Fruit fly (Drosophila melanogaster): Measurements from ENCODE around the gene CG7970.

Gene CG7970

DNA sequence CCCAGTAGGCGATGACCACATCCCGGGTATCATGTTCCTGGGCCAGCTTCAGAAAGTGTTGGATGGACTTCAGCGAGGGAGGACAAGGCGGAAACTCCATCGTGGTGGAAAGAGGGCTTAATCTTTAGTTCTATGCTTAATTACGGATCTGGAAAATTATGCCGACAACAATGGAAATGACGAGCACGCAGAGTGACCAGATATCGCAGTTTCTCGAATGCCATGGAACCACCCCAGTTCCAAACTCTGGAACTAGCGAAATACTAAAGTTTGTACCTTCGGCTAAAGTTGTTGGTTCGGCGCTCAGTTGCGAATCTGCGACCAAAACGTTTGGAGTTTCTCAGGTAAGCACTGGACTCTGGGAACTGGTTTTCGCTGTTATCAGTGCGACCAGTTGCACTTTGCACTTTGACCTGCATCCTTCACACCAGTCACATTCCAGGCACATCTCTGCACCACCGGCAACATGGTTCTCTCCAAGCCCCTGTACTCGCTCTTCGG lies at the start of gene CG7970, which contains the start of gene Vta1:
Gene CG7970 (plus strand): TSS at position 51 of the 501 bp plus-strand sequence.
Gene Vta1 (minus strand): TSS at position 201 of the 501 bp plus-strand sequence.
- TF ChIP-seq CG8478 (optimal IDR thresholded peaks at IDR 0.05), result no peak
- no peak for TF ChIP-seq psq (optimal IDR thresholded peaks at IDR 0.05)
- no peak for TF ChIP-seq Dll (optimal IDR thresholded peaks at IDR 0.05)
- TF ChIP-seq pan (optimal IDR thresholded peaks at IDR 0.05), result no peak
- no peak for TF ChIP-seq EcR (GFP tag; optimal IDR thresholded peaks at IDR 0.05)
- TF ChIP-seq usp (GFP tag; optimal IDR thresholded peaks at IDR 0.05), result no peak

DNA sequence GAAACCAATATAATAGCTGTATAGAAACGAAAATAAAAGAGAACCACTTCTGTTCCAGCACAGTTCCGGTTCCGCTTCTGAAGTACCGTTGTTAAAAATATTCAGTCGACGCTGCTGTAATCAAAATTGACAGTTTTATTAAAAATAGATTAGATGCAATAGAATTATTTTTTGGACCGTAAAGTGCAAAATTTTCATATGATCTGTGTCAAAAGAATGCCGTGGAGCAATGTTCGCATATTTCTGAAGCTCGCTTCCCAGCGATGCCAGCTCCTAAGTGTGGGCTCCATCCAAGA lies 49.8 kb upstream of the CG7970 start, which contains the start of the genes CG18170 and CG33791:
Gene CG18170 (plus strand): TSS at position 122 of the 296 bp plus-strand sequence.
Gene CG33791 (plus strand): TSS at position 122 of the 296 bp plus-strand sequence.
- TF ChIP-seq EcR (GFP tag; optimal IDR thresholded peaks at IDR 0.05) (no peak), CG8478 (optimal IDR thresholded peaks at IDR 0.05) (no peak), psq (optimal IDR thresholded peaks at IDR 0.05) (no peak), pan (optimal IDR thresholded peaks at IDR 0.05) (no peak), Dll (optimal IDR thresholded peaks at IDR 0.05) (no peak), usp (GFP tag; optimal IDR thresholded peaks at IDR 0.05) (no peak)

DNA sequence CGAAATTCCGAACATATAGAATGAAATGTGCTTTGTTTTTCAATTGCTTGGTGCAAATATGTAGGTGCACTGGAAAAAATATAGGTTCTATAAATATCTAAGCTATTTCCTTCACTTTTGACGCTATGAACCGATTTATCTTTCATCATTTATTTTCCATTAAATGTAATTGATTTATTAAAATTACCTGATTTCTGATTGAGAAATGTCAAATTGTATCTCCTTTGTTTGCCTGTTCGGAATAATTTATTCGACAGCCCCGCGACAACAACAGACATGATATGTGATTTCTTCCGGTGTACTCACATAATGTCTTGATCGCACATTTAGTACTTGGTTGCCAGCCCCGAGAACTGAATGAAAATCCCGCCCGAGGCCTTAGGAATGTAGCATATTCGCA lies 42.9 kb upstream of the CG7970 start:
- TF ChIP-seq pan (optimal IDR thresholded peaks at IDR 0.05) (no peak), EcR (GFP tag; optimal IDR thresholded peaks at IDR 0.05) (no peak), Dll (optimal IDR thresholded peaks at IDR 0.05) (no peak), CG8478 (optimal IDR thresholded peaks at IDR 0.05) (no peak), psq (optimal IDR thresholded peaks at IDR 0.05) (no peak), usp (GFP tag; optimal IDR thresholded peaks at IDR 0.05) (no peak)

DNA sequence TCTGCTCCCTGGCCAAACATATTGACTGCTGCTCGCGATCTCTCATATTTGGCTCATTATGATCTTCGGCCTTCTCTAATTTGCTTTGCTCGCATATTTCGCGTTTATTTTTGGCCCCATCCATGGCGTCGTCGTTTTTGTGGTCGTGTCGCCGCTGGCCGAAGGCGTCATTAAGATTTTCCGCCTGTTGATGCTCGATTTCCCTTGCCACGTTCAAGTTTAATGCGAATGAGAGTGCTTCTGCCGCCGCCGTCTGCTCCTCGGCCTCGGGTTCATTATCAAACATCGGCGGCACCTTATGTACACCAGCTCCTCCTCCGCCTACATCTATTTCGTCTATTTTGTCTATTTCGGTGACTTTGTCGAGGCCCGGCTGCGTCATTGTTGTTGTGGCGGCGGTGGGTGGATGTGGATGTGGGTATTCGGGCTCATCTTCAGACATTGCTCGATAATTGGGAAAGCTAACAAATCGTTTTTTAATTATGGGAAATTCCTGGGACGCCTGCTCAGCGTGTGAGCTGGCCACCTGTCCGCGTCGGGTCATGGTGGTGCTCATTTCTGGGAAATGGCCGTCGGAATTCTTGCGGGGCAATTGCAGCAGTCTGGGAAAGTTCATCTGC lies 38.0 kb upstream of the CG7970 start:
- no peak for TF ChIP-seq CG8478 (optimal IDR thresholded peaks at IDR 0.05)
- no peak for TF ChIP-seq pan (optimal IDR thresholded peaks at IDR 0.05)
- TF ChIP-seq EcR (GFP tag; optimal IDR thresholded peaks at IDR 0.05), result no peak
- no peak for TF ChIP-seq psq (optimal IDR thresholded peaks at IDR 0.05)
- TF ChIP-seq Dll (optimal IDR thresholded peaks at IDR 0.05), result no peak
- TF ChIP-seq usp (GFP tag; optimal IDR thresholded peaks at IDR 0.05), result no peak

DNA sequence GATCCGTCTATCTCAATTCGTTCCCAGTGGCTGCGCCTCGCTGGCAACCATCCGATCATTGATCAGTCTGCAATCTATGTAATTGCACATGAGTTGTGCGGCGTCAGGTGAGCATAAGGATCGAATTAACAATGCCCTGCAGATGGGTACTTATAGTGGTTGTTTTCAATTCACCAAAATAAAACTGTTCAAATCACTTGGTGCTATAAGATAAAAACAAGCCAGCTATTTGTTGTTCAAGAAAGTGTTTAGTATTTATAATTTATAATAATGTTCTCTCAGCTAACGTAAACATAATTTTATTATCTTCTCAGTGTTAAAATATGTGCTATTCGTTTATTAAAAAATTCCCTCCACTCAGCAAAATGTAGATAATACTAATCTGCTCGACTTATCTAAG lies 36.8 kb upstream of the CG7970 start, which contains the start of gene CG12105:
Gene CG12105 (minus strand): TSS at position 101 of the 400 bp plus-strand sequence.
- TF ChIP-seq EcR (GFP tag; optimal IDR thresholded peaks at IDR 0.05) (no peak), psq (optimal IDR thresholded peaks at IDR 0.05) (no peak), pan (optimal IDR thresholded peaks at IDR 0.05) (no peak), usp (GFP tag; optimal IDR thresholded peaks at IDR 0.05) (no peak), Dll (optimal IDR thresholded peaks at IDR 0.05) (no peak), CG8478 (optimal IDR thresholded peaks at IDR 0.05) (no peak)

DNA sequence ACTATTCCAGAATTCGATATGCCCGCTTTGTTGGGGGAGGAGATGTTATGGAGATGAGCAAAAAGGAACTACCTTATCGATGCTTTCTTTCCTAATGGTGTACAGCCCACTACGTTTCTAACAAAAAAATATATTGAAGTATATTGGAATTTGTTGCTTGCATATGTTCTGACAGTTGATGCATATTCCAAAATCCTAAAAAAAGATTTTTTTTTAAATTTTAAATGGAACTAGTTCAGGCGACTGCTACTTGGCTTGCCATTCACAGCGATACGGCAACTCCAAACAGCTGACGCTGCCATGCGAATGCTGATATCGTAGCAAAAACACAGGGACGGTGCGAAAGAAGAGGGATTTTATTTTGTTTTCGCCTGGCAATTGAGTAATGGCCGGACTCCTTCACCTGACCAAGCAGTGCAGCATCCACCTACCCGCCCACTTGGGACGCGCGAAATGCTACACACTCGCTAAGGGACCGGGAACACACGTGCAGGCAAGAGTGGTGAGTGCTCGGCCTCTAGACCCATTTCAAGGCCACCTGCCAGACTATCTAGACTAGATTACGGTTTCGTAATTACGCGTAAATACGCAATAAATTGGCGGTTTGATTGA lies 34.3 kb upstream of the CG7970 start, which contains the start of the genes CG13926, ABCB7 and CG33230:
Gene CG13926 (minus strand): TSS at position 43 of the 612 bp plus-strand sequence.
Gene ABCB7 (plus strand): TSS at position 299 of the 612 bp plus-strand sequence.
Gene CG33230 (plus strand): TSS at position 299 of the 612 bp plus-strand sequence.
- no peak for TF ChIP-seq EcR (GFP tag; optimal IDR thresholded peaks at IDR 0.05)
- no peak for TF ChIP-seq psq (optimal IDR thresholded peaks at IDR 0.05)
- TF ChIP-seq usp (GFP tag; optimal IDR thresholded peaks at IDR 0.05), result no peak
- no peak for TF ChIP-seq pan (optimal IDR thresholded peaks at IDR 0.05)
- TF ChIP-seq CG8478 (optimal IDR thresholded peaks at IDR 0.05), result no peak
- TF ChIP-seq Dll (optimal IDR thresholded peaks at IDR 0.05), result no peak

DNA sequence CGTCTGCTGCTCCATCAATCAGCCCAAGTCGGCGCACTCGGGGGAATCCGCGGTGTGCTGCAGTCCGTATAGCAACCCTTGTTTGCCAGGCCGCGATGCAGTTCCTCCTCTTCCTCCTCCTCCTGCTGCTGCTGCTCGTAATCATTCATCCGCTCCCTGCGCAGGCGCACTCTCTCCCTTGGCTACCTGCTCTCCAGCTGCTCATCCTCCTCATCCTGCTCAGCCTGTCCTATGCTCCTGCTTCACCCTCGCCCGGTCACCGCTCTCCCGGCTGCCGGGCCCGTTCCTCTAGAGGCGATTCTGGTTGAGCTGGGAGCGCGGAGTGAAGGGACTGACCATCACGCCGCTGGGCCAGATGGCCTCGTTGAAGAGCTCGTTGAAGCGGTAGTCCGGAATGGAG lies 25.6 kb upstream of the CG7970 start:
- TF ChIP-seq Dll (optimal IDR thresholded peaks at IDR 0.05), result no peak
- TF ChIP-seq CG8478 (optimal IDR thresholded peaks at IDR 0.05), result no peak
- no peak for TF ChIP-seq usp (GFP tag; optimal IDR thresholded peaks at IDR 0.05)
- no peak for TF ChIP-seq psq (optimal IDR thresholded peaks at IDR 0.05)
- no peak for TF ChIP-seq pan (optimal IDR thresholded peaks at IDR 0.05)
- TF ChIP-seq EcR (GFP tag; optimal IDR thresholded peaks at IDR 0.05), result no peak

DNA sequence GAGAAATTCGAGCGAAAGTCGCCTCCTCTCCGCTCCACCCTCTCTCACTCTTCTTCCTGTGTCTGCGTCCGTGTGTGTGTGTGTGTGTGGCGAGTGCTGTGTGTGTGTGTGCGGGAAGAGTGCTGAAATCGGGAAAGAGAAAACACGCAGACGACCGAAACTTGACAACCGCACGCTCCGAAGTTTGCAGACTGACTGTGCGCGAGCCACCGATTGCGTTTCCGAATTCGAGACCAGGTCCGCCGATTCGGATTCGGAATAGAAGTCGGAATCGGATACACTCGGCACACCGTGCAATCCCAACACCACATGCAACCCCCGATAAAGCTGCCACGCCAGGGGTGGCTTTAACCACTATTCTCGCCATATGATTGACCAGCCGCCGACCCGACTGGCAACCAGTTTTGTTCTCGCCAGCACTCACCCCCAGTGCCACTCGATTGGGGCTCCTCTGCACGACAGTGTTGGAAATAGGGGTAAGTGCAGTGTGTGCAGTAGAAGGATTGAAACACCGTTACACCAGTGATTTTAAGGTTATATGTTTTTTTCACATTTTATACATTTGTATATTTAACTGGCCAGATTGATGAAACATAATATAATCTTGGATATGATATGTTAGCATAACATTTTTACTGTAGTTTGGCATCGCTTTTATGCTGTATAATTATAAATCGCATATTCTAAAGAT lies 24.2 kb upstream of the CG7970 start, which contains the start of gene CG13928:
Gene CG13928 (minus strand): TSS at position 202 of the 691 bp plus-strand sequence.
- TF ChIP-seq usp (GFP tag; optimal IDR thresholded peaks at IDR 0.05), result no peak
- TF ChIP-seq EcR (GFP tag; optimal IDR thresholded peaks at IDR 0.05), result no peak
- TF ChIP-seq pan (optimal IDR thresholded peaks at IDR 0.05), result no peak
- TF ChIP-seq CG8478 (optimal IDR thresholded peaks at IDR 0.05), result no peak
- TF ChIP-seq psq (optimal IDR thresholded peaks at IDR 0.05), result no peak
- TF ChIP-seq Dll (optimal IDR thresholded peaks at IDR 0.05), result no peak

DNA sequence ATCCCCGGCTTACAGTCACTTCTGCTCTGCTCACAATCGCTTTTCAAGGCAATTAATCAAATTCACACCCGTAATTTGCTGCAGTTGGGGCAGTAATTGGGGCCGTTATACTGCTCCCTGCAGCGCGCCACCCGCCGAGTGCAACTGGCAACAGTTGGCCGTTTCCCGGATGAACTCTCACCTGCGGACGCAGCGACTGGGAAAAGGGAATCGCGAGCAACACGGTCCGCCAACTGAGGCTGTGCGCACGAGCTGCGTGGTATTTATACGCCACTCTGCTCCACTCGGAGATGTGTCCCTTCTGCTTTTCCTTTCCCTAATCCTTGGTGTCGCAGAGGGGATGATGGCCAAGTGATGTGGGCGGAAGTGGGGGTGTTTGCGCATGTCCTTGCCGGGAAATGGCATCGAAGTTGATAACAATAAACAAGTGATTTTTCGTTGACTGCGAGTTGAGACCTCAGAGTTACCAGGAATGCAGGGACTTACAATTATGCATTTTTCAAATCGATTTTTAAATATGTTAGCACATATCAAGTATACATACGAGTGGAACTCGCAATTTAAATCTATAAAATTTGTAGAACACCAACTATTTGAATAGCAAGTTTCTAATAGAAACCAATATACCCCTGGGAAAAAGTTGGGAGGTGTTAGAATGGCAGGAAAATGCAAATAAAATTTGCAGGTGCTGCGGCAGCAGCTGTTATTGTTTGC lies 23.3 kb upstream of the CG7970 start, which contains the start of gene GC:
Gene GC (minus strand): TSS at position 238 of the 714 bp plus-strand sequence.
- no peak for TF ChIP-seq pan (optimal IDR thresholded peaks at IDR 0.05)
- no peak for TF ChIP-seq usp (GFP tag; optimal IDR thresholded peaks at IDR 0.05)
- TF ChIP-seq CG8478 (optimal IDR thresholded peaks at IDR 0.05), result no peak
- no peak for TF ChIP-seq Dll (optimal IDR thresholded peaks at IDR 0.05)
- no peak for TF ChIP-seq psq (optimal IDR thresholded peaks at IDR 0.05)
- TF ChIP-seq EcR (GFP tag; optimal IDR thresholded peaks at IDR 0.05), result no peak

DNA sequence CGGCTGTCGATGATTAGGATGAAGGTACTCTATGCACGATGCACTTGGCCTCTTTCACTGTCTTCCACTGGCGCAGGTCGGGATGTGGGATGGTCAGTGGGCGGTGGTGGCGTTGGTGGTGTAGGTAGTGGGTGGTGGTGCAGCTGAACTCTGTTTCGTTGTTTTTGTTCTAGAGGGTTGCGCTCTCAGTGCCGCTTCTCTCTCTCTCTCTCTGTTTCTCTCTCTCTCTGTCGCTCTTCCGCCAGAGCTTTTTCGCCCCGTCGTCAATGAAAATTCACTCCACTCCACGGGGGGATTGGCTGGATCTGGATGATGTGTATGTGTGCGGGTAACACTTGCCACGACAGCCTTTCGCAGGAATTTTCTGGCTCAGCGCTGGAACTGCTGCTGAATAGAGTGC lies 15.7 kb upstream of the CG7970 start:
- no peak for TF ChIP-seq usp (GFP tag; optimal IDR thresholded peaks at IDR 0.05)
- no peak for TF ChIP-seq pan (optimal IDR thresholded peaks at IDR 0.05)
- no peak for TF ChIP-seq EcR (GFP tag; optimal IDR thresholded peaks at IDR 0.05)
- TF ChIP-seq Dll (optimal IDR thresholded peaks at IDR 0.05), result no peak
- no peak for TF ChIP-seq CG8478 (optimal IDR thresholded peaks at IDR 0.05)
- TF ChIP-seq psq (optimal IDR thresholded peaks at IDR 0.05), result no peak

DNA sequence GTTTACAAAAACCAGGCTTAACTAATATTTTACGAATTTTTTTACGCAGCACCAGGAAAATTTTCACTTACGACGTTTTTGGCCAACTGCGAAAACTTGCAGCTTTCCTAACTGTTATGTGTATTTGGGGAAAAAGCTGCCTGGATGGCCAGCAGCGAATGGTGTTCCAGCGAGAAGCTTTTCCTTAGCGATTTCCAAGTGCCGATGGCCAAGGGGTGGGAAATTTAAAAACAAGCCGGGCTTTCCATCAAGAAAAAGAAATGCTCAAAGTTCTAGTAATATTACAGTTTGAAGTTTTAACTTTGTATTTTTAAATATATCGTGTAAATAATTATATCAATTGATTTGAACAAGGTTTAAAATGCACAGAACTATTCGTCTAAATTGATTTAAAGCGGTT lies 14.9 kb upstream of the CG7970 start, which contains the start of gene nSyb:
Gene nSyb (minus strand): TSS at position 101 of the 400 bp plus-strand sequence.
- TF ChIP-seq Dll (optimal IDR thresholded peaks at IDR 0.05), result no peak
- TF ChIP-seq EcR (GFP tag; optimal IDR thresholded peaks at IDR 0.05), result no peak
- TF ChIP-seq CG8478 (optimal IDR thresholded peaks at IDR 0.05), result no peak
- no peak for TF ChIP-seq pan (optimal IDR thresholded peaks at IDR 0.05)
- TF ChIP-seq psq (optimal IDR thresholded peaks at IDR 0.05), result no peak
- no peak for TF ChIP-seq usp (GFP tag; optimal IDR thresholded peaks at IDR 0.05)
